Fruit fly (Drosophila melanogaster) whole organism, wandering third instar larva: ENCODE measurements around the gene Lkb1.
A peak's percentile ranks its signal among the peaks of the same experiment; 100 is the strongest.

Experiments used
- Abd-B ChIP-seq: fragments of >200 bp; optimal IDR thresholded peaks from 2 replicates; lab custom pipeline; 2017; ENCODE audit warnings: missing biosample characterization, missing genetic modification characterization
- CG32264 ChIP-seq: fragments of 200-800 bp; sonication (Bioruptor generic); optimal IDR thresholded peaks from 2 replicates; lab custom pipeline; 2016; ENCODE audit warnings: missing biosample characterization, missing genetic modification characterization
- CrebA ChIP-seq: fragments of 200-800 bp; sonication (Bioruptor generic); optimal IDR thresholded peaks from 2 replicates; lab custom pipeline; 2016; ENCODE audit warnings: missing biosample characterization, mild to moderate bottlenecking, missing genetic modification characterization, borderline replicate concordance
- Dfd ChIP-seq: fragments of >200 bp; optimal IDR thresholded peaks from 2 replicates; lab custom pipeline; 2017; ENCODE audit warnings: missing biosample characterization, missing genetic modification characterization
- Dif ChIP-seq: fragments of 200-275, 200-300 bp; sonication (Bioruptor generic); optimal IDR thresholded peaks from 2 replicates; lab custom pipeline; 2018; ENCODE audit warnings: missing biosample characterization, missing genetic modification characterization; ENCODE audit not compliant: partially characterized antibody
- HLH106 ChIP-seq: fragments of 200-800 bp; optimal IDR thresholded peaks from 3 replicates; lab custom pipeline; 2019; ENCODE audit warnings: missing biosample characterization, mild to moderate bottlenecking, missing genetic modification characterization, moderate library complexity
- Hnf4 ChIP-seq: fragments of 200-800 bp; sonication (Bioruptor generic); optimal IDR thresholded peaks from 2 replicates; lab custom pipeline; 2016; ENCODE audit warnings: missing biosample characterization, mild to moderate bottlenecking, missing genetic modification characterization
- Hr78 ChIP-seq: fragments of >200 bp; optimal IDR thresholded peaks from 2 replicates; lab custom pipeline; 2017; ENCODE audit warnings: missing biosample characterization, missing genetic modification characterization
- Hr83 ChIP-seq: fragments of 200-300 bp; sonication (Bioruptor generic); optimal IDR thresholded peaks from 2 replicates; lab custom pipeline; 2016; ENCODE audit warnings: missing biosample characterization, mild to moderate bottlenecking, missing genetic modification characterization, moderate library complexity; ENCODE audit not compliant: poor library complexity, severe bottlenecking
- Jra ChIP-seq: sonication (Bioruptor generic); optimal IDR thresholded peaks from 2 replicates; lab custom pipeline; 2016; ENCODE audit warnings: missing biosample characterization, missing genetic modification characterization
- Mio ChIP-seq: sonication (Bioruptor generic); optimal IDR thresholded peaks from 2 replicates; lab custom pipeline; 2016; ENCODE audit warnings: missing biosample characterization, missing genetic modification characterization
- Myc ChIP-seq: fragments of >200 bp; optimal IDR thresholded peaks from 2 replicates; lab custom pipeline; 2017
- N ChIP-seq: fragments of >200 bp; optimal IDR thresholded peaks from 2 replicates; lab custom pipeline; 2018; ENCODE audit warnings: missing biosample characterization, missing external identifiers, missing genetic modification characterization
- OdsH ChIP-seq: fragments of 200-800 bp; sonication (Bioruptor generic); optimal IDR thresholded peaks from 2 replicates; lab custom pipeline; 2016; ENCODE audit warnings: missing biosample characterization, mild to moderate bottlenecking, missing genetic modification characterization
- Rel ChIP-seq, 2 experiments: fragments of 200-800 bp; sonication (Bioruptor generic) in 1 of 2; optimal IDR thresholded peaks; 2 replicates in 1 of 2; 3 replicates in 1 of 2; lab custom pipeline; 2016 to 2019; ENCODE audit warnings: mild to moderate bottlenecking in 2 of 2, missing biosample characterization in 2 of 2, missing genetic modification characterization in 2 of 2, moderate library complexity in 1 of 2
- Sp1 ChIP-seq: fragments of 200-800 bp; sonication (Bioruptor generic); optimal IDR thresholded peaks from 3 replicates; lab custom pipeline; 2019; ENCODE audit warnings: missing biosample characterization, mild to moderate bottlenecking, missing genetic modification characterization, moderate library complexity
- Vsx2 ChIP-seq: fragments of 200-300, 225-300 bp; sonication (Bioruptor generic); optimal IDR thresholded peaks from 2 replicates; lab custom pipeline; 2018; ENCODE audit warnings: missing biosample characterization, missing genetic modification characterization; ENCODE audit not compliant: partially characterized antibody
- br ChIP-seq: fragments of 200-800 bp; sonication (Bioruptor generic); optimal IDR thresholded peaks from 2 replicates; lab custom pipeline; 2016; ENCODE audit warnings: missing biosample characterization, missing genetic modification characterization
- brk ChIP-seq: fragments of 200-800 bp; sonication (Bioruptor generic); optimal IDR thresholded peaks from 2 replicates; lab custom pipeline; 2016; ENCODE audit warnings: missing biosample characterization, mild to moderate bottlenecking, missing genetic modification characterization
- dl ChIP-seq, 2 experiments: fragments of 175-275, 200-275 bp in 1 of 2; fragments of 200-275 bp in 1 of 2; sonication (Bioruptor generic); optimal IDR thresholded peaks; lab custom pipeline; 2018; ENCODE audit warnings: mild to moderate bottlenecking in 2 of 2, missing biosample characterization in 2 of 2, missing genetic modification characterization in 2 of 2, moderate library complexity in 2 of 2; ENCODE audit not compliant: partially characterized antibody in 2 of 2, insufficient read depth in 1 of 2
- dmrt93B ChIP-seq: fragments of 200-800 bp; sonication (Bioruptor generic); optimal IDR thresholded peaks from 2 replicates; lab custom pipeline; 2018; ENCODE audit warnings: missing biosample characterization, mild to moderate bottlenecking, missing genetic modification characterization
- dsf ChIP-seq: sonication (Bioruptor generic); optimal IDR thresholded peaks from 2 replicates; lab custom pipeline; 2016; ENCODE audit warnings: missing biosample characterization, missing genetic modification characterization, borderline replicate concordance
- fru ChIP-seq: fragments of 200-800 bp; sonication (Bioruptor generic); optimal IDR thresholded peaks from 3 replicates; lab custom pipeline; 2016; ENCODE audit warnings: missing biosample characterization, mild to moderate bottlenecking, missing genetic modification characterization
- lola ChIP-seq: fragments of >200 bp; optimal IDR thresholded peaks from 2 replicates; lab custom pipeline; 2017; ENCODE audit warnings: missing biosample characterization, missing genetic modification characterization
- pan ChIP-seq: fragments of >200 bp; optimal IDR thresholded peaks from 2 replicates; lab custom pipeline; 2017
- rgr ChIP-seq: fragments of 200-800 bp; sonication (Bioruptor generic); optimal IDR thresholded peaks from 3 replicates; lab custom pipeline; 2016; ENCODE audit warnings: missing biosample characterization, mild to moderate bottlenecking, missing genetic modification characterization
- sage ChIP-seq: fragments of 200-800 bp; sonication (Bioruptor generic); optimal IDR thresholded peaks from 2 replicates; lab custom pipeline; 2016; ENCODE audit warnings: missing biosample characterization, mild to moderate bottlenecking, missing genetic modification characterization
- sv ChIP-seq: fragments of 200-800 bp; sonication (Bioruptor generic); optimal IDR thresholded peaks from 3 replicates; lab custom pipeline; 2016; ENCODE audit warnings: missing biosample characterization, missing genetic modification characterization
- tai ChIP-seq: sonication (Bioruptor generic); optimal IDR thresholded peaks from 2 replicates; lab custom pipeline; 2016; ENCODE audit warnings: missing biosample characterization, missing genetic modification characterization
- usp ChIP-seq: fragments of >200 bp; optimal IDR thresholded peaks from 2 replicates; lab custom pipeline; 2017; ENCODE audit warnings: missing biosample characterization, missing genetic modification characterization
- woc ChIP-seq: sonication (Bioruptor generic); optimal IDR thresholded peaks from 2 replicates; lab custom pipeline; 2016; ENCODE audit warnings: missing biosample characterization, mild to moderate bottlenecking, missing genetic modification characterization

Gene Lkb1

DNA sequence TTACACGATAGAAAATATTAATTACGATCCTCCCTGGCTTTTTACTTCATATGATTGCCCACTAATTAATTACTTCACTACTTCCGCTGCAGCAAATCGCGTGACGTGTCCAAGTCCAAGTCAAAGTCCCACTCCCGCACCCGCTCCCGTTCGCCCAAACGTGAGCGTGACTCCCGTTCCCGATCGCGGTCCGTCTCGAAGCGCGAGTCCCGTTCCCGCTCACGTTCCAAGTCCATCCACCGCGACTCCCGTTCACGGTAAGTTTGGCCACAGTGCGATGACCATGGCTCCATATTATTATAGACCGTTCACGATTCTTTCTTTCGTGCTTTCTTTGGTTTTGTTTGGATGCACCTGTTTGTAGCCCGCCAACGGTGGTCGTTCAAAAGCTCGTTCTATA lies 10.4 kb upstream of the Lkb1 start:
- TF ChIP-seq Abd-B (GFP tag; lab: Kevin White, UChicago): no peak
- no peak for TF ChIP-seq OdsH (GFP tag; lab: Kevin White, UChicago)
- no peak for TF ChIP-seq sage (GFP tag; lab: Kevin White, UChicago)
- TF ChIP-seq br (GFP tag; lab: Kevin White, UChicago): no peak
- TF ChIP-seq usp (GFP tag; lab: Kevin White, UChicago): no peak
- no peak for TF ChIP-seq CG32264 (GFP tag; lab: Kevin White, UChicago)
- TF ChIP-seq CrebA (GFP tag; lab: Kevin White, UChicago): no peak
- no peak for TF ChIP-seq HLH106 (tag; lab: Kevin White, UChicago)
- no peak for TF ChIP-seq Hr78
- TF ChIP-seq Dif (GFP tag; lab: Kevin White, UChicago): no peak
- TF ChIP-seq N (GFP tag; lab: Kevin White, UChicago): no peak
- TF ChIP-seq woc (GFP tag; lab: Kevin White, UChicago): no peak
- no peak for TF ChIP-seq lola (GFP tag; lab: Kevin White, UChicago)
- TF ChIP-seq sv (GFP tag; lab: Kevin White, UChicago): no peak
- TF ChIP-seq, all 38 proteins: peak for 0

DNA sequence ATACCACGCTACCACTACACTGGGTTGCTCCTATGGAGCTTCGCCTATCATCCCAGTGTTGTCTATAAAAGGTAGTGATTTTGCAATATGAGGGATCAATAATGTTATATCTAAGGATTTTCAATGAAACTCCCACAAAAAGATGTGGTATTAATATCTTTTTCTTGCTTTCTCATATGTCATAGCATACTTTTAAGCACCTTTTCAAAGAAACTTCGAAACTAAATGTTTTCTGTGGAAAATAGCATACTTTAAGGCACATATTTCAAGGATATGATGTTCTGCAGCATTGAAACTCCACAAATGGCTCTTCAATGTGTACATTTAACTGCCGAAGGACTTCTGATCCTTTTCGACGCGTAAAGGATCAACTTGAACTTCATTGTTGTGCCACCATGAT lies 3.5 kb upstream of the Lkb1 start:
- TF ChIP-seq Myc (lab: Kevin White, UChicago) (no peak), sv (GFP tag; lab: Kevin White, UChicago) (no peak), usp (GFP tag; lab: Kevin White, UChicago) (no peak), Hr83 (GFP tag; lab: Kevin White, UChicago) (no peak), Mio (GFP tag; lab: Kevin White, UChicago) (no peak), Vsx2 (GFP tag; lab: Kevin White, UChicago) (no peak), tai (GFP tag; lab: Kevin White, UChicago) (no peak), Abd-B (GFP tag; lab: Kevin White, UChicago) (no peak), Hr78 (no peak), dsf (GFP tag; lab: Kevin White, UChicago) (no peak), Sp1 (GFP tag; lab: Kevin White, UChicago) (no peak), Rel (GFP tag; optimal IDR thresholded peaks at IDR 0.05; lab: Kevin White, UChicago) (no peak), Rel (tag; optimal IDR thresholded peaks at IDR 0.05; lab: Kevin White, UChicago) (no peak), fru (GFP tag; lab: Kevin White, UChicago) (no peak), N (GFP tag; lab: Kevin White, UChicago) (no peak), lola (GFP tag; lab: Kevin White, UChicago) (no peak), HLH106 (tag; lab: Kevin White, UChicago) (no peak)

DNA sequence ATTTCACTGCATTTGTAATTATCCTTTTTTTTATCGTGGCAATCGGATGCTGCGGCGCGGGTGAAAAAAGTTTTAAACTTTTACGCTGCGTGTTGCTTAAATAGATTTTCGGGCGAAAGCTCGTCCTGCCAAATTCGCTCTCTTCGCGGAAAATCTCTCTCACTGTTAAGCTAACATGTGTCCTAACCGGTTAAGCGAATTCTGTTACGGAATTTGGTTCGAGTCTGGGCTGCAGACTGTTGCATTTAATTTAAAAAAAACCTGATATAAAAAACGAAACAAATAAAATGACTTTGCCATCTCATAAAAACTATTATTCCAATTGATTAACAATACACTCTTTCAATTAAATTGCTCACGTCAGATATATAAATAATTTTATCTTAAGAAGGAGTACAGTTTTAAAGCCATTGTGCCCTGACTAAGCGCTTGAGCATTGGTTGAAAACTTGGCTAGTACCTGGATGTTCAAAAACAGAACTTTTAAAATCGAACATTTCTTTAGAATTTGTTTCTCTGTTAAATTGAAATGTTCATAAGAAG lies 1.8 kb upstream of the Lkb1 start, which contains the start of gene Task6:
Gene Task6, minus strand, starts transcription at position 51 of the 542 bp plus-strand sequence.
- TF ChIP-seq Mio (GFP tag; lab: Kevin White, UChicago) (no peak), N (GFP tag; lab: Kevin White, UChicago) (no peak), dsf (GFP tag; lab: Kevin White, UChicago) (no peak), Myc (lab: Kevin White, UChicago) (peak; percentile 73), fru (GFP tag; lab: Kevin White, UChicago) (no peak), Dfd (no peak)

DNA sequence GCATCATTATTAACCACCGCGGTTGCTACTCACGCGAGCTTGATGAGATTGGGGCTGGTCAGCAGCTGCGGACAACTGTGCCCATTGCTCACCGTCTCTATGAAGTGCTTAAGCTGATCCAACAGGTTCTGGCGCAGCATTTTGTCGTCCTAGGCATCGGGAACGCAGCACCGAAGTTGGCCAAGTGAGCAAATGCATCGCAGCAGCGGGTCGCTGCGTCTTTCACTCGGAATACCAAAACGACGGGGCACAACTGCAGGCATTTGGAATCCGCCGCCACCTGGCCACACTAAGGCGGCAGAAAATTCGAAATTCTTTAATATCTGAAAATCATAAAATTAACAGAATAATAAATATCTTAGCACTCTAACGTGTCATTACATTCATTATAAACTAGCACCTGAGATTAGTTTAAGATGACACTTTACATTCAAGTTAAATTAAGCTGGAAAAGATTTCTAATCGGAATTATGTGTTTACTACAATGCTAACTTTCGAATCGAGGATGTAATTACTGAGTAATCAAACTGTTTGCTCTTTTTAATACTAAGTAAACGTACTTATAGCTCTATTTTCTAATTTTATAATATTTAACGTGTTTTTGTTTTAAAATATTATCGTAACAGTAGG lies 6.8 kb downstream of the Lkb1 start:
- no peak for TF ChIP-seq br (GFP tag; lab: Kevin White, UChicago)
- TF ChIP-seq dl (GFP tag; optimal IDR thresholded peaks at IDR 0.05; lab: Kevin White, UChicago; ENCODE audit: insufficient read depth in 1 of 2, partially characterized antibody in 2 of 2): no peak
- no peak for TF ChIP-seq Mio (GFP tag; lab: Kevin White, UChicago)
- TF ChIP-seq Sp1 (GFP tag; lab: Kevin White, UChicago): no peak
- TF ChIP-seq usp (GFP tag; lab: Kevin White, UChicago): no peak
- no peak for TF ChIP-seq OdsH (GFP tag; lab: Kevin White, UChicago)
- no peak for TF ChIP-seq Vsx2 (GFP tag; lab: Kevin White, UChicago)
- TF ChIP-seq Hr78: no peak
- TF ChIP-seq Hnf4: no peak
- TF ChIP-seq pan (lab: Kevin White, UChicago): no peak
- TF ChIP-seq lola (GFP tag; lab: Kevin White, UChicago): no peak
- TF ChIP-seq brk: no peak
- no peak for TF ChIP-seq Dif (GFP tag; lab: Kevin White, UChicago)
- TF ChIP-seq Dfd: no peak
- no peak for TF ChIP-seq tai (GFP tag; lab: Kevin White, UChicago)
- no peak for TF ChIP-seq rgr
- no peak for TF ChIP-seq Jra (GFP tag; lab: Kevin White, UChicago)
- no peak for TF ChIP-seq Hr83 (GFP tag; lab: Kevin White, UChicago)
- no peak for TF ChIP-seq dmrt93B (GFP tag; lab: Kevin White, UChicago)
- TF ChIP-seq sage (GFP tag; lab: Kevin White, UChicago): no peak
